Fruit fly (Drosophila melanogaster) whole organism: ENCODE data around the gene CG13685.

Experiments
- CG8478 ChIP-seq: fragments of >200 bp; optimal IDR thresholded peaks from 2 replicates; lab custom pipeline; 2018; ENCODE audit warnings: inconsistent platforms
- Dll ChIP-seq: fragments of >200 bp; optimal IDR thresholded peaks from 2 replicates; lab custom pipeline; 2017
- EcR ChIP-seq, 2 experiments: fragments of >200 bp; optimal IDR thresholded peaks; 2 replicates each; lab custom pipeline; 2017; ENCODE audit warnings: missing biosample characterization in 2 of 2, missing genetic modification characterization in 2 of 2, missing genetic modification reagents in 2 of 2
- psq ChIP-seq: fragments of >200 bp; optimal IDR thresholded peaks from 2 replicates; lab custom pipeline; 2017

- TF ChIP-seq EcR (GFP tag; optimal IDR thresholded peaks at IDR 0.05; lab: Kevin White, UChicago): no peak
- TF ChIP-seq psq (lab: Kevin White, UChicago): no peak
- no peak for TF ChIP-seq Dll (lab: Kevin White, UChicago)
- TF ChIP-seq CG8478 (lab: Kevin White, UChicago): no peak
Measured at dm6 chr3L:7790224-7790623, 43.1 kb downstream of the CG13685 start.
